Worm (Caenorhabditis elegans) whole organism, L1 larva: ENCODE results near the gene W02H3.1.

ENCODE experiments used
- aly-2 ChIP-seq: fragments of 150-350 bp; optimal IDR thresholded peaks from 2 replicates; lab custom pipeline; 2014; ENCODE audit warnings: missing biosample characterization, missing genetic modification characterization
- ces-1 ChIP-seq: fragments of 150-350 bp; optimal IDR thresholded peaks from 2 replicates; lab custom pipeline; 2014; ENCODE audit warnings: missing biosample characterization, missing genetic modification reagents, missing genetic modification characterization
- fkh-10 ChIP-seq: sonication (generic microtip); optimal IDR thresholded peaks from 2 replicates; lab custom pipeline; 2017; ENCODE audit warnings: missing biosample characterization, missing genetic modification reagents, missing genetic modification characterization
- lin-35 ChIP-seq, 2 experiments: fragments of 150-350 bp; optimal IDR thresholded peaks; 2 replicates each; lab custom pipeline; 2014; ENCODE audit warnings: missing biosample characterization in 2 of 2, missing genetic modification characterization in 2 of 2, missing genetic modification reagents in 2 of 2
- nhr-77 ChIP-seq: fragments of 150-350 bp; optimal IDR thresholded peaks from 2 replicates; lab custom pipeline; 2014; ENCODE audit warnings: missing biosample characterization, missing genetic modification characterization
- nhr-85 ChIP-seq: sonication (generic microtip); peaks from one replicate; lab custom pipeline; 2016; ENCODE audit warnings: missing genetic modification characterization, inconsistent platforms, missing compliant biosample characterization
- nhr-90 ChIP-seq: sonication (generic microtip); optimal IDR thresholded peaks from 2 replicates; lab custom pipeline; 2016; ENCODE audit warnings: mild to moderate bottlenecking, missing genetic modification characterization, missing compliant biosample characterization; ENCODE audit not compliant: poor library complexity
- unc-130 ChIP-seq: fragments of 150-350 bp; optimal IDR thresholded peaks from 2 replicates; lab custom pipeline; 2017; ENCODE audit warnings: missing biosample characterization, missing genetic modification characterization, inconsistent platforms

- TF ChIP-seq fkh-10 (GFP tag; lab: Kevin White, UChicago): no peak
- TF ChIP-seq ces-1 (GFP tag; lab: Kevin White, UChicago): no peak
- no peak for TF ChIP-seq aly-2 (tag; lab: Kevin White, UChicago)
- no peak for TF ChIP-seq nhr-85 (tag; lab: Kevin White, UChicago)
- TF ChIP-seq nhr-77 (tag; lab: Kevin White, UChicago): no peak
- no peak for TF ChIP-seq lin-35 (GFP tag; optimal IDR thresholded peaks at IDR 0.05; lab: Kevin White, UChicago)
- no peak for TF ChIP-seq unc-130 (tag; lab: Kevin White, UChicago)
- no peak for TF ChIP-seq nhr-90
These were observed 7.9 kb downstream of the W02H3.1 start for ce11 chrX:11097343-11097742.
